Fruit fly (Drosophila melanogaster): ENCODE measurements around the gene Mpcp2.

DNA sequence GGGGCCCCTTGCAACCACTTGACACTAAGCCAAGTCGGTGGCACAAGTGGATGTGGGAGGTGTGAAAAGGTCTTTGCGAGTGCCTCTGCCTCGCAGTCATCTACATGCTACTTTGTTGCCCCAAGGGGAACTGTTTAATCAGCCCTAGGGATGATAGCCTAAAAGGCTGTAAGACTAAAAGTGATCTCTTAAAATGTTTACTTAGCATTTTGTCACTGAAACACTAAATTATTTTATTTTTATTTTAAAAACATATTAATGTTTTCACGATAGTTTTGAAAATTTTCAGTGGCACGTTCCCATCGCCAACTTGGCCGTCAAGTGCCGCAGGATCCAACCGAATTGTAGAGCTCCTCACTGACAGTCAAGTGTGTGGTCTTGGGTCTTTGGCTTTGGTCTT lies 40.0 kb upstream of the Mpcp2 start:
- TF ChIP-seq CG8478 (optimal IDR thresholded peaks at IDR 0.05), result no peak
- no peak for TF ChIP-seq Dll (optimal IDR thresholded peaks at IDR 0.05)
- no peak for TF ChIP-seq EcR (GFP tag; optimal IDR thresholded peaks at IDR 0.05)
- no peak for TF ChIP-seq psq (optimal IDR thresholded peaks at IDR 0.05)

Data from whole organism.